Worm (Caenorhabditis elegans) whole organism, mixed stage, embryonic: ENCODE measurements around the gene F54C9.3.

Source experiments
- ces-1 ChIP-seq: fragments of 150-350 bp; optimal IDR thresholded peaks from 2 replicates; lab custom pipeline; 2014; ENCODE audit warnings: missing biosample characterization, missing genetic modification reagents, missing genetic modification characterization
- hlh-1 ChIP-seq: fragments of 150-350 bp; optimal IDR thresholded peaks from 2 replicates; lab custom pipeline; 2014; ENCODE audit warnings: missing biosample characterization, missing genetic modification reagents, missing genetic modification characterization
- nhr-2 ChIP-seq: fragments of 150-350 bp; optimal IDR thresholded peaks from 2 replicates; lab custom pipeline; 2014; ENCODE audit warnings: missing biosample characterization, missing genetic modification characterization
- nhr-28 ChIP-seq: fragments of 150-350 bp; optimal IDR thresholded peaks from 2 replicates; lab custom pipeline; 2014; ENCODE audit warnings: missing biosample characterization, missing genetic modification characterization
- nhr-76 ChIP-seq: sonication (generic microtip); optimal IDR thresholded peaks from 2 replicates; lab custom pipeline; 2017; ENCODE audit warnings: missing biosample characterization, missing genetic modification characterization

ce11 chrII:8610085-8610484 is 43.4 kb upstream of the F54C9.3 start, which contains the start of gene F28C6.9:
- TF ChIP-seq hlh-1 (tag; lab: Kevin White, UChicago) (no peak), nhr-76 (no peak), nhr-28 (tag; lab: Kevin White, UChicago) (no peak), ces-1 (GFP tag; lab: Kevin White, UChicago) (no peak), nhr-2 (no peak)
